Worm (Caenorhabditis elegans) whole organism, L4 larva: ENCODE measurements around the gene sri-34.

Source experiments
- aly-2 ChIP-seq: sonication (generic microtip); optimal IDR thresholded peaks from 2 replicates; lab custom pipeline; 2018; ENCODE audit warnings: missing biosample characterization, missing genetic modification characterization
- ama-1 ChIP-seq: fragments of 150-350 bp; optimal IDR thresholded peaks from 2 replicates; lab custom pipeline; 2014; ENCODE audit warnings: inconsistent platforms, mixed read lengths
- ceh-28 ChIP-seq: fragments of 150-350 bp; optimal IDR thresholded peaks from 2 replicates; lab custom pipeline; 2014; ENCODE audit warnings: missing biosample characterization, missing genetic modification reagents, missing genetic modification characterization
- ceh-82 ChIP-seq: sonication (generic microtip); optimal IDR thresholded peaks from 2 replicates; lab custom pipeline; 2017; ENCODE audit warnings: missing biosample characterization, missing genetic modification characterization
- daf-12 ChIP-seq: fragments of 150-350 bp; optimal IDR thresholded peaks from 2 replicates; lab custom pipeline; 2014; ENCODE audit warnings: missing biosample characterization, missing genetic modification reagents, missing genetic modification characterization
- hlh-30 ChIP-seq: sonication (generic microtip); optimal IDR thresholded peaks from 2 replicates; lab custom pipeline; 2017; ENCODE audit warnings: antibody characterized with exemption, mild to moderate bottlenecking, missing genetic modification characterization, missing compliant biosample characterization; ENCODE audit not compliant: insufficient read depth
- nhr-76 ChIP-seq: fragments of 150-350 bp; optimal IDR thresholded peaks from 2 replicates; lab custom pipeline; 2014; ENCODE audit warnings: missing biosample characterization, missing genetic modification characterization
- nhr-77 ChIP-seq: fragments of 150-350 bp; optimal IDR thresholded peaks from 2 replicates; lab custom pipeline; 2014; ENCODE audit warnings: missing biosample characterization, missing genetic modification characterization
- snpc-4 ChIP-seq: fragments of 150-350 bp; optimal IDR thresholded peaks from 2 replicates; lab custom pipeline; 2014; ENCODE audit warnings: missing biosample characterization, missing genetic modification characterization
- zfp-2 ChIP-seq: sonication (generic microtip); optimal IDR thresholded peaks from 2 replicates; lab custom pipeline; 2016; ENCODE audit warnings: mild to moderate bottlenecking, missing genetic modification characterization, missing compliant biosample characterization

ce11 chrII:3208679-3209078 lies 49.8 kb upstream of the sri-34 start, which contains the start of gene sdz-35:
- TF ChIP-seq ama-1 (lab: Kevin White, UChicago), result no peak
- no peak for TF ChIP-seq aly-2
- TF ChIP-seq snpc-4 (tag; lab: Kevin White, UChicago), result no peak
- TF ChIP-seq nhr-76 (tag; lab: Kevin White, UChicago), result no peak
- no peak for TF ChIP-seq ceh-82 (tag; lab: Kevin White, UChicago)
- TF ChIP-seq zfp-2 (tag; lab: Kevin White, UChicago), result no peak
- TF ChIP-seq hlh-30 (tag; lab: Kevin White, UChicago), result no peak
- TF ChIP-seq daf-12 (tag; lab: Kevin White, UChicago), result no peak
- no peak for TF ChIP-seq ceh-28
- no peak for TF ChIP-seq nhr-77 (tag; lab: Kevin White, UChicago)
